Fruit fly (Drosophila melanogaster) whole organism, embryonic: ENCODE data around the gene CCT7.

Source experiments
- Abd-B ChIP-seq: fragments of 200-800 bp; sonication (Bioruptor generic); optimal IDR thresholded peaks from 2 replicates; lab custom pipeline; 2018; ENCODE audit warnings: missing biosample characterization, mild to moderate bottlenecking, missing genetic modification characterization, moderate library complexity
- Ada2b ChIP-seq: fragments of 200-800 bp; sonication (Bioruptor generic); IDR thresholded peaks from 2 replicates; pipeline ENCODE4 v1.3.6; 2022; ENCODE audit warnings: missing biosample characterization, missing genetic modification characterization
- CG10267 ChIP-seq: fragments of 200-800 bp; sonication (Bioruptor generic); optimal IDR thresholded peaks from 2 replicates; lab custom pipeline; 2018; ENCODE audit warnings: missing biosample characterization, mild to moderate bottlenecking, missing genetic modification characterization, moderate library complexity
- CG11093 ChIP-seq: fragments of 200-800 bp; sonication (Bioruptor generic); IDR thresholded peaks from 3 replicates; pipeline ENCODE4 v1.3.6; 2022; ENCODE audit warnings: missing biosample characterization, missing genetic modification characterization
- CG11695 ChIP-seq: fragments of 200-800 bp; sonication (Bioruptor generic); IDR thresholded peaks from 3 replicates; pipeline ENCODE4 v1.3.6; 2022; ENCODE audit warnings: missing biosample characterization, missing genetic modification characterization
- CG12155 ChIP-seq: fragments of 200-800 bp; sonication (Bioruptor generic); optimal IDR thresholded peaks from 3 replicates; lab custom pipeline; 2016; ENCODE audit warnings: missing biosample characterization, missing genetic modification characterization
- CG12299 ChIP-seq: fragments of 200-800 bp; sonication (Bioruptor generic); optimal IDR thresholded peaks from 2 replicates; lab custom pipeline; 2018; ENCODE audit warnings: missing biosample characterization, mild to moderate bottlenecking, missing genetic modification characterization
- CG13624 ChIP-seq: fragments of 200-800 bp; sonication (Bioruptor generic); optimal IDR thresholded peaks from 2 replicates; lab custom pipeline; 2016; ENCODE audit warnings: missing biosample characterization, missing genetic modification characterization
- CG13775 ChIP-seq: fragments of 200-800 bp; sonication (Bioruptor generic); optimal IDR thresholded peaks from 3 replicates; lab custom pipeline; 2017; ENCODE audit warnings: missing biosample characterization, mild to moderate bottlenecking, missing genetic modification characterization
- CG13894 ChIP-seq: fragments of 200-800 bp; sonication (Bioruptor generic); optimal IDR thresholded peaks from 3 replicates; lab custom pipeline; 2018; ENCODE audit warnings: missing biosample characterization, mild to moderate bottlenecking, missing genetic modification characterization, moderate library complexity
- CG15479 ChIP-seq: fragments of 200-800 bp; sonication (Bioruptor generic); optimal IDR thresholded peaks from 3 replicates; lab custom pipeline; 2019; ENCODE audit warnings: missing biosample characterization, mild to moderate bottlenecking, missing genetic modification characterization, moderate library complexity
- CG15601 ChIP-seq: fragments of 200-800 bp; sonication (Bioruptor generic); optimal IDR thresholded peaks from 3 replicates; lab custom pipeline; 2019; ENCODE audit warnings: missing biosample characterization, mild to moderate bottlenecking, missing genetic modification characterization, moderate library complexity
- CG18011 ChIP-seq: fragments of 200-800 bp; sonication (Bioruptor generic); optimal IDR thresholded peaks from 2 replicates; lab custom pipeline; 2017; ENCODE audit warnings: missing biosample characterization, missing genetic modification characterization, mild to moderate bottlenecking, moderate library complexity, missing genotype
- CG2875 ChIP-seq: fragments of 200-800 bp; sonication (Bioruptor generic); optimal IDR thresholded peaks from 2 replicates; lab custom pipeline; 2017; ENCODE audit warnings: missing biosample characterization, mild to moderate bottlenecking, missing genetic modification characterization, missing genetic modification reagents
- CG33213 ChIP-seq: fragments of 200-800 bp; sonication (Bioruptor generic); optimal IDR thresholded peaks from 3 replicates; lab custom pipeline; 2016; ENCODE audit warnings: missing biosample characterization, missing genetic modification characterization
- CG34422 ChIP-seq: fragments of 200-800 bp; sonication (Bioruptor generic); IDR thresholded peaks from 3 replicates; pipeline ENCODE4 v1.3.6; 2022; ENCODE audit warnings: missing biosample characterization, missing genetic modification characterization
- CG4360 ChIP-seq: fragments of 200-800 bp; sonication (Bioruptor generic); IDR thresholded peaks from 2 replicates; pipeline ENCODE4 v1.3.6; 2022; ENCODE audit warnings: missing biosample characterization, missing genetic modification characterization
- CG43689 ChIP-seq: fragments of 200-800 bp; sonication (Bioruptor generic); IDR thresholded peaks from 2 replicates; pipeline ENCODE4 v1.3.6; 2022; ENCODE audit warnings: missing biosample characterization, missing genetic modification characterization
- CG4404 ChIP-seq: fragments of 200-800 bp; sonication (Bioruptor generic); IDR thresholded peaks from 2 replicates; pipeline ENCODE4 v1.3.6; 2022; ENCODE audit warnings: missing biosample characterization, missing genetic modification characterization
- CG6654 ChIP-seq: fragments of 200-800 bp; sonication (Bioruptor generic); optimal IDR thresholded peaks from 2 replicates; lab custom pipeline; 2017; ENCODE audit warnings: missing biosample characterization, mild to moderate bottlenecking, missing genetic modification characterization
- CG9437 ChIP-seq: fragments of 200-800 bp; sonication (Bioruptor generic); optimal IDR thresholded peaks from 2 replicates; lab custom pipeline; 2018; ENCODE audit warnings: missing biosample characterization, mild to moderate bottlenecking, missing genetic modification characterization
- E2f1 ChIP-seq: fragments of 200-800 bp; sonication (Bioruptor generic); IDR thresholded peaks from 2 replicates; pipeline ENCODE4 v1.3.6; 2022; ENCODE audit warnings: missing biosample characterization, missing genetic modification characterization
- Elba2 ChIP-seq: fragments of 200-800 bp; sonication (Bioruptor generic); optimal IDR thresholded peaks from 3 replicates; lab custom pipeline; 2016; ENCODE audit warnings: missing biosample characterization, missing genetic modification characterization
- Ets65A ChIP-seq: fragments of 200-800 bp; sonication (Bioruptor generic); peaks from one replicate; lab custom pipeline; 2016; ENCODE audit warnings: missing biosample characterization, missing genetic modification characterization
- Fer2 ChIP-seq: fragments of 200-800 bp; sonication (Bioruptor generic); optimal IDR thresholded peaks from 2 replicates; lab custom pipeline; 2018; ENCODE audit warnings: missing biosample characterization, mild to moderate bottlenecking, missing genetic modification characterization, moderate library complexity
- Fer3 ChIP-seq: fragments of 200-800 bp; sonication (Bioruptor generic); optimal IDR thresholded peaks from 2 replicates; lab custom pipeline; 2018; ENCODE audit warnings: missing biosample characterization, mild to moderate bottlenecking, missing genetic modification characterization, moderate library complexity
- H15 ChIP-seq: fragments of 200-800 bp; sonication (Bioruptor generic); IDR thresholded peaks from 3 replicates; pipeline ENCODE4 v1.3.6; 2022; ENCODE audit warnings: missing biosample characterization, missing genetic modification characterization
- Med ChIP-seq: fragments of 200-800 bp; sonication (Bioruptor generic); peaks from one replicate; lab custom pipeline; 2016; ENCODE audit warnings: missing biosample characterization, missing genetic modification characterization, mild to moderate bottlenecking, inconsistent platforms, moderate library complexity
- Nf-YC ChIP-seq: fragments of 200-800 bp; optimal IDR thresholded peaks from 3 replicates; lab custom pipeline; 2019; ENCODE audit warnings: missing biosample characterization, mild to moderate bottlenecking, missing genetic modification characterization, moderate library complexity
- Ravus ChIP-seq: fragments of 200-800 bp; sonication (Bioruptor generic); IDR thresholded peaks from 2 replicates; pipeline ENCODE4 v1.3.6; 2022; ENCODE audit warnings: missing biosample characterization, missing genetic modification characterization
- ab ChIP-seq: fragments of 200-800 bp; sonication (Bioruptor generic); optimal IDR thresholded peaks from 2 replicates; lab custom pipeline; 2016; ENCODE audit warnings: missing biosample characterization, missing genetic modification characterization
- cad ChIP-seq: fragments of >200 bp; optimal IDR thresholded peaks from 2 replicates; lab custom pipeline; 2017; ENCODE audit warnings: missing biosample characterization, missing genetic modification characterization
- corto ChIP-seq: fragments of 200-800 bp; sonication (Bioruptor generic); optimal IDR thresholded peaks from 2 replicates; lab custom pipeline; 2016; ENCODE audit warnings: missing biosample characterization, mild to moderate bottlenecking, missing genetic modification characterization, moderate library complexity
- croc ChIP-seq: fragments of 200-800 bp; sonication (Bioruptor generic); conservative IDR thresholded peaks from 3 replicates; pipeline ENCODE4 v1.3.6; 2022; ENCODE audit warnings: missing biosample characterization, missing genetic modification characterization
- da ChIP-seq: fragments of 200-800 bp; sonication (Bioruptor generic); optimal IDR thresholded peaks from 2 replicates; lab custom pipeline; 2016; ENCODE audit warnings: missing biosample characterization, missing genetic modification characterization
- disco-r ChIP-seq: fragments of 200-800 bp; sonication (Bioruptor generic); optimal IDR thresholded peaks from 2 replicates; lab custom pipeline; 2016; ENCODE audit warnings: missing biosample characterization, missing genetic modification characterization
- en ChIP-seq: fragments of 200-800 bp; sonication (Bioruptor generic); optimal IDR thresholded peaks from 2 replicates; lab custom pipeline; 2016; ENCODE audit warnings: missing biosample characterization, missing genetic modification characterization
- fd64A ChIP-seq: fragments of 200-800 bp; sonication (Bioruptor generic); optimal IDR thresholded peaks from 3 replicates; lab custom pipeline; 2018; ENCODE audit warnings: missing biosample characterization, mild to moderate bottlenecking, missing genetic modification characterization
- her ChIP-seq: fragments of 200-800 bp; sonication (Bioruptor generic); optimal IDR thresholded peaks from 2 replicates; lab custom pipeline; 2016; ENCODE audit warnings: missing biosample characterization, missing genetic modification characterization
- hth ChIP-seq: fragments of >200 bp; optimal IDR thresholded peaks from 2 replicates; lab custom pipeline; 2017; ENCODE audit warnings: inconsistent platforms
- insv ChIP-seq, 2 experiments: fragments of 200-800 bp; sonication (Bioruptor generic); optimal IDR thresholded peaks; 3 replicates each; lab custom pipeline; 2016 to 2018; ENCODE audit warnings: missing biosample characterization in 2 of 2, missing genetic modification characterization in 2 of 2
- inv ChIP-seq: fragments of 200-800 bp; sonication (Bioruptor generic); IDR thresholded peaks from 2 replicates; pipeline ENCODE4 v1.3.6; 2022; ENCODE audit warnings: missing biosample characterization, missing genetic modification characterization; ENCODE audit not compliant: partially characterized antibody
- nau ChIP-seq: fragments of 200-800 bp; sonication (Bioruptor generic); optimal IDR thresholded peaks from 3 replicates; lab custom pipeline; 2017; ENCODE audit warnings: missing biosample characterization, mild to moderate bottlenecking, missing genetic modification characterization, missing genetic modification reagents
- nmo ChIP-seq: fragments of 200-800 bp; sonication (Bioruptor generic); optimal IDR thresholded peaks from 2 replicates; lab custom pipeline; 2018; ENCODE audit warnings: missing biosample characterization, mild to moderate bottlenecking, missing genetic modification characterization, moderate library complexity
- pho ChIP-seq: fragments of 200-800 bp; sonication (Bioruptor generic); optimal IDR thresholded peaks from 2 replicates; lab custom pipeline; 2016; ENCODE audit warnings: missing biosample characterization, missing genetic modification characterization
- sens-2 ChIP-seq: fragments of 200-800 bp; sonication (Bioruptor generic); IDR thresholded peaks from 2 replicates; pipeline ENCODE4 v1.3.6; 2022; ENCODE audit warnings: missing biosample characterization, missing genetic modification characterization
- tio ChIP-seq: fragments of 200-800 bp; sonication (Bioruptor generic); optimal IDR thresholded peaks from 2 replicates; lab custom pipeline; 2017; ENCODE audit warnings: missing biosample characterization, missing genetic modification characterization, inconsistent platforms
- tna ChIP-seq: fragments of 200-800 bp; sonication (Bioruptor generic); IDR thresholded peaks from 2 replicates; pipeline ENCODE4 v1.3.6; 2022; ENCODE audit warnings: missing biosample characterization, missing genetic modification characterization; ENCODE audit not compliant: partially characterized antibody
- trem ChIP-seq: fragments of 200-800 bp; optimal IDR thresholded peaks from 3 replicates; lab custom pipeline; 2019; ENCODE audit warnings: missing biosample characterization, mild to moderate bottlenecking, missing genetic modification characterization, moderate library complexity
- zen ChIP-seq: fragments of 200-800 bp; sonication (Bioruptor generic); optimal IDR thresholded peaks from 3 replicates; lab custom pipeline; 2018; ENCODE audit warnings: missing biosample characterization, mild to moderate bottlenecking, missing genetic modification characterization, moderate library complexity
- zen2 ChIP-seq: fragments of 200-800 bp; sonication (Bioruptor generic); IDR thresholded peaks from 3 replicates; pipeline ENCODE4 v1.3.6; 2022; ENCODE audit warnings: missing biosample characterization, missing genetic modification characterization; ENCODE audit not compliant: partially characterized antibody

Gene CCT7

dm6 chr3R:8823761-8824499 lies 22.6 kb downstream of the CCT7 start, which contains the start of the genes IscU and CG8379 (continued):
- TF ChIP-seq Nf-YC (tag; lab: Kevin White, UChicago) (no peak), CG11695 (GFP tag; lab: Robert Waterston, UW) (no peak), CG18011 (GFP tag; lab: Kevin White, UChicago) (no peak), CG4360 (GFP tag; lab: Robert Waterston, UW) (no peak), CG9437 (no peak), corto (GFP tag; lab: Kevin White, UChicago) (peak; percentile 8), Ets65A (no peak), Ada2b (GFP tag; lab: Robert Waterston, UW) (no peak), CG13894 (tag; lab: Kevin White, UChicago) (no peak), sens-2 (GFP tag; lab: Robert Waterston, UW) (no peak), trem (tag; lab: Kevin White, UChicago) (peak; percentile 98), CG10267 (tag; lab: Kevin White, UChicago) (peak; percentile 52), her (no peak), tna (GFP tag; lab: Robert Waterston, UW) (no peak), CG6654 (GFP tag; lab: Kevin White, UChicago) (no peak), inv (GFP tag; lab: Robert Waterston, UW) (peak; percentile 54), cad (GFP tag; lab: Kevin White, UChicago) (no peak), CG33213 (GFP tag; lab: Kevin White, UChicago) (no peak), nau (GFP tag; lab: Kevin White, UChicago) (no peak), zen2 (no peak; the same call in 2 of the 3 replicates), CG15479 (peak; percentile 57), CG12155 (GFP tag; lab: Kevin White, UChicago) (no peak), insv (GFP tag; optimal IDR thresholded peaks at IDR 0.05; lab: Kevin White, UChicago) (peak in 1 of 2 experiments; percentile 3), E2f1 (no peak), en (GFP tag; lab: Kevin White, UChicago) (no peak), CG13624 (GFP tag; lab: Kevin White, UChicago) (no peak), da (no peak), ab (GFP tag; lab: Kevin White, UChicago) (no peak), Med (GFP tag; lab: Kevin White, UChicago) (peak; percentile 46), CG15601 (tag; lab: Kevin White, UChicago) (peak; percentile 60), CG13775 (GFP tag; lab: Kevin White, UChicago) (peak; percentile 29), Abd-B (GFP tag; lab: Kevin White, UChicago) (no peak), CG2875 (GFP tag; lab: Kevin White, UChicago) (no peak), disco-r (no peak), zen (no peak), fd64A (GFP tag; lab: Kevin White, UChicago) (no peak), CG11093 (GFP tag; lab: Robert Waterston, UW) (no peak), CG12299 (tag; lab: Kevin White, UChicago) (no peak), pho (no peak), H15 (GFP tag; lab: Robert Waterston, UW) (no peak), hth (lab: Kevin White, UChicago) (no peak), croc (GFP tag; lab: Robert Waterston, UW) (no peak), Elba2 (GFP tag; lab: Kevin White, UChicago) (no peak), CG43689 (GFP tag; lab: Robert Waterston, UW) (no peak), CG34422 (no peak), nmo (no peak), Fer3 (tag; lab: Kevin White, UChicago) (no peak), Ravus (GFP tag; lab: Robert Waterston, UW) (no peak), CG4404 (no peak), tio (no peak), Fer2 (no peak)
